Fruit fly (Drosophila melanogaster) whole organism, embryonic: ENCODE data around the gene Or67a.

ENCODE experiments used
- Aef1 ChIP-seq: fragments of 200-800 bp; sonication (Bioruptor generic); IDR thresholded peaks from 3 replicates; pipeline ENCODE4 v1.3.6; 2022; ENCODE audit warnings: missing biosample characterization, missing genetic modification characterization
- BEAF-32 ChIP-seq: fragments of 200-800 bp; sonication (Bioruptor generic); optimal IDR thresholded peaks from 3 replicates; lab custom pipeline; 2017; ENCODE audit warnings: missing biosample characterization, missing genetic modification characterization, mild to moderate bottlenecking, moderate library complexity, missing genetic modification reagents
- CG10366 ChIP-seq: fragments of 200-800 bp; sonication (Bioruptor generic); IDR thresholded peaks from 2 replicates; pipeline ENCODE4 v1.3.6; 2022; ENCODE audit warnings: missing biosample characterization, missing genetic modification characterization
- CG1647 ChIP-seq: fragments of 200-800 bp; sonication (Bioruptor generic); optimal IDR thresholded peaks from 3 replicates; lab custom pipeline; 2016; ENCODE audit warnings: missing biosample characterization, missing genetic modification characterization
- CG16779 ChIP-seq: fragments of 200-800 bp; sonication (Bioruptor generic); IDR thresholded peaks from 2 replicates; pipeline ENCODE4 v1.3.6; 2022; ENCODE audit warnings: missing biosample characterization, missing genetic modification characterization
- CG17359 ChIP-seq: fragments of 200-800 bp; sonication (Bioruptor generic); optimal IDR thresholded peaks from 3 replicates; lab custom pipeline; 2018; ENCODE audit warnings: missing biosample characterization, mild to moderate bottlenecking, missing genetic modification characterization, moderate library complexity
- CG18011 ChIP-seq: fragments of 200-800 bp; sonication (Bioruptor generic); optimal IDR thresholded peaks from 2 replicates; lab custom pipeline; 2017; ENCODE audit warnings: missing biosample characterization, missing genetic modification characterization, mild to moderate bottlenecking, moderate library complexity, missing genotype
- CG18619 ChIP-seq: fragments of 200-800 bp; sonication (Bioruptor generic); optimal IDR thresholded peaks from 3 replicates; lab custom pipeline; 2017; ENCODE audit warnings: missing biosample characterization, mild to moderate bottlenecking, missing genetic modification characterization
- CG31224 ChIP-seq: fragments of 200-800 bp; sonication (Bioruptor generic); IDR thresholded peaks from 2 replicates; pipeline ENCODE4 v1.3.6; 2022; ENCODE audit warnings: missing biosample characterization, missing genetic modification characterization
- CG31441 ChIP-seq: fragments of 200-800 bp; sonication (Bioruptor generic); IDR thresholded peaks from 2 replicates; pipeline ENCODE4 v1.3.6; 2022; ENCODE audit warnings: missing biosample characterization, missing genetic modification characterization
- CG6272 ChIP-seq: fragments of 200-800 bp; sonication (Bioruptor generic); IDR thresholded peaks from 2 replicates; pipeline ENCODE4 v1.3.6; 2022; ENCODE audit warnings: missing biosample characterization, missing genetic modification characterization
- CG6765 ChIP-seq: fragments of 200-800 bp; sonication (Bioruptor generic); optimal IDR thresholded peaks from 3 replicates; lab custom pipeline; 2017; ENCODE audit warnings: missing biosample characterization, mild to moderate bottlenecking, missing genetic modification characterization
- CG7556 ChIP-seq: fragments of 200-800 bp; sonication (Bioruptor generic); optimal IDR thresholded peaks from 2 replicates; lab custom pipeline; 2017; ENCODE audit warnings: missing biosample characterization, mild to moderate bottlenecking, missing genetic modification characterization
- CG7987 ChIP-seq: fragments of 200-800 bp; sonication (Bioruptor generic); optimal IDR thresholded peaks from 2 replicates; lab custom pipeline; 2018; ENCODE audit warnings: missing biosample characterization, mild to moderate bottlenecking, missing genetic modification characterization, moderate library complexity
- CG8924 ChIP-seq: fragments of 200-800 bp; optimal IDR thresholded peaks from 3 replicates; lab custom pipeline; 2019; ENCODE audit warnings: missing biosample characterization, mild to moderate bottlenecking, missing genetic modification characterization, moderate library complexity
- D19B ChIP-seq: fragments of 200-800 bp; sonication (Bioruptor generic); optimal IDR thresholded peaks from 2 replicates; lab custom pipeline; 2017; ENCODE audit warnings: missing biosample characterization, mild to moderate bottlenecking, missing genetic modification characterization
- Dp ChIP-seq: fragments of 200-800 bp; sonication (Bioruptor generic); optimal IDR thresholded peaks from 2 replicates; lab custom pipeline; 2018; ENCODE audit warnings: missing biosample characterization, mild to moderate bottlenecking, missing genetic modification characterization, moderate library complexity
- E2f1 ChIP-seq: fragments of 200-800 bp; sonication (Bioruptor generic); IDR thresholded peaks from 2 replicates; pipeline ENCODE4 v1.3.6; 2022; ENCODE audit warnings: missing biosample characterization, missing genetic modification characterization
- HLH3B ChIP-seq: fragments of 200-800 bp; sonication (Bioruptor generic); IDR thresholded peaks from 2 replicates; pipeline ENCODE4 v1.3.6; 2022; ENCODE audit warnings: missing biosample characterization, missing genetic modification characterization
- HmgD ChIP-seq: fragments of 200-800 bp; sonication (Bioruptor generic); optimal IDR thresholded peaks from 3 replicates; lab custom pipeline; 2016; ENCODE audit warnings: missing biosample characterization, missing genetic modification characterization
- Hmr ChIP-seq: fragments of 200-800 bp; sonication (Bioruptor generic); optimal IDR thresholded peaks from 3 replicates; lab custom pipeline; 2017; ENCODE audit warnings: mild to moderate bottlenecking, missing biosample characterization, missing genetic modification reagents, missing genetic modification characterization
- Hr51 ChIP-seq, 2 experiments: fragments of 200-800 bp; sonication (Bioruptor generic); optimal IDR thresholded peaks; 2 replicates in 1 of 2; 3 replicates in 1 of 2; lab custom pipeline; 2016 to 2018; ENCODE audit warnings: missing biosample characterization in 2 of 2, missing genetic modification characterization in 2 of 2, mild to moderate bottlenecking in 1 of 2, moderate library complexity in 1 of 2
- Kr ChIP-seq: fragments of 200-800 bp; sonication (Bioruptor generic); optimal IDR thresholded peaks from 2 replicates; lab custom pipeline; 2017; ENCODE audit warnings: missing biosample characterization, mild to moderate bottlenecking, missing genetic modification characterization
- NfI ChIP-seq: fragments of 200-800 bp; sonication (Bioruptor generic); optimal IDR thresholded peaks from 3 replicates; lab custom pipeline; 2018; ENCODE audit warnings: missing biosample characterization, mild to moderate bottlenecking, missing genetic modification characterization, moderate library complexity
- Pdp1 ChIP-seq, 2 experiments: fragments of 200-800 bp; sonication (Bioruptor generic); optimal IDR thresholded peaks; 3 replicates each; lab custom pipeline; 2016; ENCODE audit warnings: missing biosample characterization in 2 of 2, missing genetic modification characterization in 2 of 2, mild to moderate bottlenecking in 1 of 2, moderate library complexity in 1 of 2
- Sin3A ChIP-seq: fragments of >200 bp; optimal IDR thresholded peaks from 2 replicates; lab custom pipeline; 2018
- Sry-δ ChIP-seq: fragments of 200-800 bp; sonication (Bioruptor generic); optimal IDR thresholded peaks from 2 replicates; lab custom pipeline; 2016; ENCODE audit warnings: missing biosample characterization, missing genetic modification characterization
- ara ChIP-seq: fragments of 200-800 bp; sonication (Bioruptor generic); IDR thresholded peaks from 2 replicates; pipeline ENCODE4 v1.3.6; 2022; ENCODE audit warnings: missing biosample characterization, missing genetic modification characterization
- chm ChIP-seq: fragments of 200-800 bp; sonication (Bioruptor generic); IDR thresholded peaks from 2 replicates; pipeline ENCODE4 v1.3.6; 2022; ENCODE audit warnings: missing biosample characterization, missing genetic modification characterization
- dimm ChIP-seq: fragments of 200-800 bp; sonication (Bioruptor generic); IDR thresholded peaks from 2 replicates; pipeline ENCODE4 v1.3.6; 2022; ENCODE audit warnings: missing biosample characterization, missing genetic modification characterization
- dysf ChIP-seq: fragments of 200-800 bp; sonication (Bioruptor generic); IDR thresholded peaks from 3 replicates; pipeline ENCODE4 v1.3.6; 2022; ENCODE audit warnings: missing biosample characterization, missing genetic modification characterization
- en ChIP-seq: fragments of 200-800 bp; sonication (Bioruptor generic); optimal IDR thresholded peaks from 2 replicates; lab custom pipeline; 2016; ENCODE audit warnings: missing biosample characterization, missing genetic modification characterization
- eve ChIP-seq, 2 experiments: fragments of >200 bp; optimal IDR thresholded peaks; 2 replicates each; lab custom pipeline; 2017; ENCODE audit warnings: missing biosample characterization in 2 of 2, missing genetic modification characterization in 2 of 2
- eyg ChIP-seq: fragments of 200-800 bp; sonication (Bioruptor generic); optimal IDR thresholded peaks from 3 replicates; lab custom pipeline; 2016; ENCODE audit warnings: missing biosample characterization, missing genetic modification characterization
- fd96Cb ChIP-seq: fragments of 200-800 bp; sonication (Bioruptor generic); optimal IDR thresholded peaks from 2 replicates; lab custom pipeline; 2018; ENCODE audit warnings: missing biosample characterization, mild to moderate bottlenecking, missing genetic modification characterization, moderate library complexity
- gcm ChIP-seq: fragments of 200-800 bp; sonication (Bioruptor generic); optimal IDR thresholded peaks from 2 replicates; lab custom pipeline; 2019; ENCODE audit warnings: missing biosample characterization, mild to moderate bottlenecking, missing genetic modification characterization, moderate library complexity
- gem ChIP-seq: fragments of 200-800 bp; sonication (Bioruptor generic); optimal IDR thresholded peaks from 2 replicates; lab custom pipeline; 2019; ENCODE audit warnings: missing biosample characterization, mild to moderate bottlenecking, missing genetic modification characterization, moderate library complexity
- kni ChIP-seq: fragments of 200-800 bp; sonication (Bioruptor generic); optimal IDR thresholded peaks from 3 replicates; lab custom pipeline; 2017; ENCODE audit warnings: mild to moderate bottlenecking, missing biosample characterization, missing genetic modification reagents, missing genetic modification characterization
- knrl ChIP-seq: fragments of 200-800 bp; sonication (Bioruptor generic); IDR thresholded peaks from 3 replicates; pipeline ENCODE4 v1.3.6; 2022; ENCODE audit warnings: missing biosample characterization, missing genetic modification characterization; ENCODE audit not compliant: partially characterized antibody
- lbe ChIP-seq: fragments of 200-800 bp; sonication (Bioruptor generic); optimal IDR thresholded peaks from 2 replicates; lab custom pipeline; 2016; ENCODE audit warnings: missing biosample characterization, mild to moderate bottlenecking, missing genetic modification characterization
- mld ChIP-seq: fragments of 200-800 bp; sonication (Bioruptor generic); IDR thresholded peaks from 3 replicates; pipeline ENCODE4 v1.3.6; 2022; ENCODE audit warnings: missing biosample characterization, missing genetic modification characterization; ENCODE audit not compliant: partially characterized antibody
- nmo ChIP-seq: fragments of 200-800 bp; sonication (Bioruptor generic); optimal IDR thresholded peaks from 2 replicates; lab custom pipeline; 2018; ENCODE audit warnings: missing biosample characterization, mild to moderate bottlenecking, missing genetic modification characterization, moderate library complexity
- psq ChIP-seq: fragments of 200-800 bp; sonication (Bioruptor generic); optimal IDR thresholded peaks from 2 replicates; lab custom pipeline; 2017; ENCODE audit warnings: missing biosample characterization, missing genetic modification characterization
- pzg ChIP-seq: fragments of 200-800 bp; sonication (Bioruptor generic); optimal IDR thresholded peaks from 3 replicates; lab custom pipeline; 2018; ENCODE audit warnings: missing biosample characterization, mild to moderate bottlenecking, missing genetic modification characterization, moderate library complexity
- ranshi ChIP-seq: fragments of 200-800 bp; sonication (Bioruptor generic); IDR thresholded peaks from 2 replicates; pipeline ENCODE4 v1.3.6; 2022; ENCODE audit warnings: missing biosample characterization, missing genetic modification characterization
- seq ChIP-seq: fragments of 200-800 bp; sonication (Bioruptor generic); IDR thresholded peaks from 2 replicates; pipeline ENCODE4 v1.3.6; 2022; ENCODE audit warnings: missing biosample characterization, missing genetic modification characterization
- tx ChIP-seq: fragments of 200-800 bp; sonication (Bioruptor generic); optimal IDR thresholded peaks from 2 replicates; lab custom pipeline; 2016; ENCODE audit warnings: missing biosample characterization, missing genetic modification characterization
- vnd ChIP-seq: fragments of 200-800 bp; sonication (Bioruptor generic); IDR thresholded peaks from 3 replicates; pipeline ENCODE4 v1.3.6; 2022; ENCODE audit warnings: missing biosample characterization, missing genetic modification characterization; ENCODE audit not compliant: partially characterized antibody
- zf30C ChIP-seq: fragments of 200-800 bp; sonication (Bioruptor generic); optimal IDR thresholded peaks from 3 replicates; lab custom pipeline; 2018; ENCODE audit warnings: missing biosample characterization, mild to moderate bottlenecking, missing genetic modification characterization

Or67a gene

DNA sequence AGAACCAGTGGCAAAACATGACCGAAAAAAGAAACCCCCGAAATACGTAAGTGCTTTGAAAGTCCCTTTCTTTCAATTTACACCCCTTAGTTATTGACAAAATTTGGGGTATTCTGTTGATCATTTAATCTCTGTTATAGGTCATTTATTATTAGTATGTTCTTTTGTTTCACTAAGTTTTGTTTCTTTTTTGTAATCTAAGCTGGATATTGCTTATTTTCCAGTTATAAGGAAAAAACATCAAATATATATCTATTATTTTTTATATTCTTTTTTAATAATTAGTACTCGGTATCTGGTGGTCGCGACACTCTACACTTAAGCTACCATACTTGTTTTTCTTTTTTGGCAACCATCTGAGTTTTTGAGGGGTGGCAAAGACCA, 20.2 kb upstream of the Or67a start (continued):
- TF ChIP-seq CG7556 (GFP tag; lab: Kevin White, UChicago) (peak; percentile 77), CG18619 (GFP tag; lab: Kevin White, UChicago) (peak; percentile 30), chm (GFP tag; lab: Robert Waterston, UW) (no peak), nmo (peak; percentile 71), CG1647 (GFP tag; lab: Kevin White, UChicago) (no peak), ranshi (GFP tag; lab: Robert Waterston, UW) (peak; percentile 7; the same call in 1 of the 2 replicates), CG6272 (no peak), NfI (peak; percentile 37), en (no peak), CG18011 (GFP tag; lab: Kevin White, UChicago) (no peak), gcm (GFP tag; lab: Kevin White, UChicago) (peak; percentile 73), Hmr (GFP tag; lab: Kevin White, UChicago) (peak; percentile 67), CG8924 (tag; lab: Kevin White, UChicago) (peak; percentile 68), Hr51 (GFP tag; optimal IDR thresholded peaks at IDR 0.05; lab: Kevin White, UChicago) (peak in 1 of 2 experiments; percentile 75), CG7987 (GFP tag; lab: Kevin White, UChicago) (no peak), seq (no peak), gem (tag; lab: Kevin White, UChicago) (peak; percentile 89), CG6765 (GFP tag; lab: Kevin White, UChicago) (no peak), eyg (no peak), dysf (GFP tag; lab: Robert Waterston, UW) (no peak), CG17359 (peak; percentile 69), HLH3B (GFP tag; lab: Robert Waterston, UW) (peak; percentile 65), Kr (GFP tag; lab: Kevin White, UChicago) (no peak), dimm (GFP tag; lab: Robert Waterston, UW) (no peak), mld (GFP tag; lab: Robert Waterston, UW) (no peak), eve (GFP tag; optimal IDR thresholded peaks at IDR 0.05; lab: Kevin White, UChicago) (no peak)

DNA sequence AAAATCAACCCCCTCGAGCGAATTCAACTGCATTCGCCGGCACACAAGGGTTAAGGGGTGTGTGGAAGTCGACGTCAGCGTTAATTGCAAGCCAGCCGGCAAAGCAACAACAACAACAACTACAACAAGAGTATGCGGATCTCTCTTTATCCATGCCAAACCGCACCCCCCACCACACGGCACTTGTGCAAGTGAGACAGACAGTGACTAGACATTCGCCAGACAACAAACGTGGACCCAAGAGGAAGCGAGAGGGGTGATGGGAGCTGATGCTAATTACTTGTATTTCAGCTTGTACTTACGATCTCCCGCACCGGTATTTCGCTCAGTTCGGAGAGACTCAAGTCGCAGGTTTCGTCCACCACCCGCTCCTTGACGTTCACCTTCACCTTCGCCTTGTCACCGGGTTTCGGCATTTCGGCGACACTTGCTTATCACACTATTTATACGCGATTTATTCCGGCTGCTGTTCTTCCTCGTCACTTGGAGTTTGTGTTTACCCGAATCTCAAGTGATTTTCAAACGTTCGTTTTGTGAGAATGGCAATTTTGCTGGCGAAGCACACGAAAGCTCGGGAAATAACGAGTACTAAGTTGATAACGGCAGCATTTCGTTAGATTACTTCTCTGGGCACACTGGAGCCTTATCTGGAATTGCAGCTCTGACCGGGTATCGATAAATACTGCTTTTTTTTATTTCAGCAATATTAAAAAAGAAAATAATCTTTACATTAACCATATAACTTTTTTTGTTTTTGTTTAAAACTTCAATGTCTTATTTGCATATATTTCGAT, 19.6 kb upstream of the Or67a start, which contains the start of gene CG3408:
CG3408 (minus strand) TSS at position 547 of the 794 bp plus-strand sequence.
- TF ChIP-seq kni (GFP tag; lab: Kevin White, UChicago) (peak; percentile 7), CG17359 (peak; percentile 20), Aef1 (GFP tag; lab: Robert Waterston, UW) (0 out of 3 replicates have a peak, but pooled peaks have one; percentile 8), tx (GFP tag; lab: Kevin White, UChicago) (no peak), HmgD (GFP tag; lab: Kevin White, UChicago) (no peak), CG31224 (GFP tag; lab: Robert Waterston, UW) (no peak), CG10366 (GFP tag; lab: Robert Waterston, UW) (0 out of 2 replicates have a peak, but pooled peaks have one; percentile 3), Pdp1 (GFP tag; optimal IDR thresholded peaks at IDR 0.05; lab: Kevin White, UChicago) (peak in 1 of 2 experiments; percentile 50), vnd (GFP tag; lab: Robert Waterston, UW) (peak; percentile 41; the same call in 1 of the 3 replicates), CG16779 (no peak), CG31441 (peak; percentile 14; the same call in 1 of the 2 replicates), BEAF-32 (peak; percentile 66), ara (GFP tag; lab: Robert Waterston, UW) (no peak), Dp (GFP tag; lab: Kevin White, UChicago) (peak; percentile 67), psq (no peak), Sry-δ (GFP tag; lab: Kevin White, UChicago) (peak; percentile 54), knrl (GFP tag; lab: Robert Waterston, UW) (peak; percentile 32; the same call in 1 of the 3 replicates), Sin3A (lab: Kevin White, UChicago) (peak; percentile 52), dysf (GFP tag; lab: Robert Waterston, UW) (no peak), D19B (GFP tag; lab: Kevin White, UChicago) (peak; percentile 48), zf30C (no peak), E2f1 (no peak), lbe (peak; percentile 37), pzg (peak; percentile 94), fd96Cb (no peak)
